Fruit fly (Drosophila melanogaster): Measurements from ENCODE around the gene CG1824.
"Not testable (repeated sequence)": the region's sequence is repeated elsewhere in the genome, so short reads cannot be mapped to it uniquely, and the experiment has no call there.

DNA sequence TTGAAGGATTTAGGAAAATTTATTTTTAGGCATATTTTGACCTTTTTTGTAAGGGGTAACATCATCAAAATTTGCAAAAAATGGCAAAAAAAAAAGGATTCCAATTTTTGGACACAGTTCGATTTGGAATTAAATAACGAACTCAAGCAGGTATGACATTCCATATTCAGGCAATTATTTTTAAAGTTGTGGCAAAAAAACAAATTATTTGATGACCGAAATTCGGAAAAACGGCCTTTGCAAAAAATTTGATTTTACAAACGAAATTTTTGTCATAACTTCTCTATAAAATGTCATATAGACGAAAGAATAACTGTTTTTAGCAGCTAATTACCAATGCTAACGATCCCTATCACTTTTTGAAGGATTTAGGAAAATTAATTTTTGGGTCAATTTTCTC is 50.2 kb downstream of the CG1824 start:
- TF ChIP-seq dmrt93B (GFP tag; optimal IDR thresholded peaks at IDR 0.05); dsf (GFP tag; optimal IDR thresholded peaks at IDR 0.05; ENCODE audit: borderline replicate concordance); Mio (GFP tag; optimal IDR thresholded peaks at IDR 0.05); Hr78 (GFP tag; optimal IDR thresholded peaks at IDR 0.05); CG9705 (GFP tag; optimal IDR thresholded peaks at IDR 0.05); h (GFP tag; optimal IDR thresholded peaks at IDR 0.05); woc (GFP tag; optimal IDR thresholded peaks at IDR 0.05); pan (optimal IDR thresholded peaks at IDR 0.05); psq (GFP tag; optimal IDR thresholded peaks at IDR 0.05); Jra (GFP tag; optimal IDR thresholded peaks at IDR 0.05); jim (GFP tag; optimal IDR thresholded peaks at IDR 0.05); Myc (optimal IDR thresholded peaks at IDR 0.05); Dif (GFP tag; optimal IDR thresholded peaks at IDR 0.05; ENCODE audit: partially characterized antibody); sage (GFP tag; optimal IDR thresholded peaks at IDR 0.05): not testable (repeated sequence)

Data from whole organism, wandering third instar larva.